Comparison of ENCODE assay signal across 1 fruit fly cellular context in the genomic region with DNA sequence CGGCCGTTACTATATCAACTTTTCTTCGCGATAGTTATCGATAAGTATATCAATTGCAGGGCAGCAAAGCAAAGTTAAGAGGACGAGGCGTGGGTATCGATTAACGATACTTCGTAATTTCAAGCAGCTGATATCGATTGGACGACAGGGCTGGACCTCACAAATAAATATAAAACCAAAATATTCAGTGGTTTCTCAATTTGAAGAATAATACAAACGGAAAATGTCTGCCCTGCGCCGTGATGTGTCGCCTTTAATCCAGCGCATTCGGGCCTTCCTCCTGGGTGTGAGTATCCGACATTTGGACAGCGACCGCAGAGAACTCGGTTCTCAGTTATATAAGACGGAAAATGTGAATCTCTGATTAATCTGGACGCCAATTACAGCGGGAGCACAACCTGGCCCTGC.
TF ChIP-seq lines count a peak whose summit lies in the region.

A gene (plus strand): TSS at position 107 of the 408 bp plus-strand sequence.

TF ChIP-seq in whole organism, embryonic, 481 proteins besides CTCF, POLR2A, EP300 and RAD21 (continued from another document and continues in another):
- TF ChIP-seq CG18599 (GFP tag; optimal IDR thresholded peaks at IDR 0.05; lab: Kevin White, UChicago) (no peak), sim (GFP tag; IDR thresholded peaks at IDR 0.05; lab: Robert Waterston, UW) (no peak), Doc2 (GFP tag; IDR thresholded peaks at IDR 0.05; lab: Robert Waterston, UW) (no peak), zfh1 (GFP tag; IDR thresholded peaks at IDR 0.05; lab: Robert Waterston, UW) (no peak), Bdp1 (GFP tag; optimal IDR thresholded peaks at IDR 0.05; lab: Kevin White, UChicago) (no peak), CG12219 (GFP tag; optimal IDR thresholded peaks at IDR 0.05; lab: Kevin White, UChicago) (no peak), tx (GFP tag; optimal IDR thresholded peaks at IDR 0.05; lab: Kevin White, UChicago) (no peak), Aef1 (GFP tag; IDR thresholded peaks at IDR 0.05; lab: Robert Waterston, UW) (no peak), tna (GFP tag; IDR thresholded peaks at IDR 0.05; lab: Robert Waterston, UW; ENCODE audit: partially characterized antibody) (peak; percentile 98), nmo (GFP tag; optimal IDR thresholded peaks at IDR 0.05; lab: Kevin White, UChicago) (peak; percentile 17), crc (GFP tag; optimal IDR thresholded peaks at IDR 0.05; lab: Kevin White, UChicago) (no peak), dan (GFP tag; IDR thresholded peaks at IDR 0.05; lab: Robert Waterston, UW) (no peak), knrl (GFP tag; IDR thresholded peaks at IDR 0.05; lab: Robert Waterston, UW; ENCODE audit: partially characterized antibody) (peak; percentile 80), wek (GFP tag; optimal IDR thresholded peaks at IDR 0.05; lab: Kevin White, UChicago) (no peak), kay (GFP tag; optimal IDR thresholded peaks at IDR 0.05; lab: Kevin White, UChicago) (no peak), otp (GFP tag; IDR thresholded peaks at IDR 0.05; lab: Robert Waterston, UW) (no peak), tup (GFP tag; optimal IDR thresholded peaks at IDR 0.05; lab: Kevin White, UChicago) (no peak), Spps (tag; optimal IDR thresholded peaks at IDR 0.05; lab: Kevin White, UChicago) (no peak), CG31441 (GFP tag; IDR thresholded peaks at IDR 0.05; lab: Robert Waterston, UW) (no peak), Tbp (GFP tag; optimal IDR thresholded peaks at IDR 0.05; lab: Kevin White, UChicago) (no peak), Lpt (GFP tag; optimal IDR thresholded peaks at IDR 0.05; lab: Kevin White, UChicago) (no peak), unc-4 (GFP tag; IDR thresholded peaks at IDR 0.05; lab: Robert Waterston, UW; ENCODE audit: partially characterized antibody) (peak; percentile 93), CG2875 (GFP tag; optimal IDR thresholded peaks at IDR 0.05; lab: Kevin White, UChicago) (no peak), Gsc (GFP tag; IDR thresholded peaks at IDR 0.05; lab: Robert Waterston, UW) (no peak), ac (GFP tag; optimal IDR thresholded peaks at IDR 0.05; lab: Kevin White, UChicago) (no peak), Blimp-1 (GFP tag; optimal IDR thresholded peaks at IDR 0.05; lab: Kevin White, UChicago) (no peak), Abd-B (GFP tag; optimal IDR thresholded peaks at IDR 0.05; lab: Kevin White, UChicago) (no peak), CG12391 (tag; optimal IDR thresholded peaks at IDR 0.05; lab: Kevin White, UChicago) (peak; percentile 0), CG6765 (GFP tag; optimal IDR thresholded peaks at IDR 0.05; lab: Kevin White, UChicago) (no peak), repo (GFP tag; optimal IDR thresholded peaks at IDR 0.05; lab: Kevin White, UChicago) (no peak), CG4707 (GFP tag; optimal IDR thresholded peaks at IDR 0.05; lab: Kevin White, UChicago) (no peak), gt (GFP tag; IDR thresholded peaks at IDR 0.05; lab: Robert Waterston, UW) (no peak), CG7963 (GFP tag; IDR thresholded peaks at IDR 0.05; lab: Robert Waterston, UW; ENCODE audit: partially characterized antibody) (peak; percentile 95), CG2116 (GFP tag; optimal IDR thresholded peaks at IDR 0.05; lab: Kevin White, UChicago) (peak; percentile 96), fru (optimal IDR thresholded peaks at IDR 0.05; lab: Kevin White, UChicago) (no peak), nom (GFP tag; optimal IDR thresholded peaks at IDR 0.05; lab: Kevin White, UChicago) (peak; percentile 35), chif (GFP tag; optimal IDR thresholded peaks at IDR 0.05; lab: Kevin White, UChicago) (no peak), chm (GFP tag; IDR thresholded peaks at IDR 0.05; lab: Robert Waterston, UW) (no peak), chinmo (GFP tag; IDR thresholded peaks at IDR 0.05; lab: Robert Waterston, UW; ENCODE audit: partially characterized antibody) (peak; percentile 96), CG7745 (tag; optimal IDR thresholded peaks at IDR 0.05; lab: Kevin White, UChicago) (no peak), sna (GFP tag; IDR thresholded peaks at IDR 0.05; lab: Robert Waterston, UW; ENCODE audit: partially characterized antibody) (peak; percentile 93), bigmax (GFP tag; optimal IDR thresholded peaks at IDR 0.05; lab: Kevin White, UChicago) (no peak), danr (GFP tag; IDR thresholded peaks at IDR 0.05; lab: Robert Waterston, UW) (no peak), pum (GFP tag; optimal IDR thresholded peaks at IDR 0.05; lab: Kevin White, UChicago) (no peak), CG31224 (GFP tag; IDR thresholded peaks at IDR 0.05; lab: Robert Waterston, UW) (no peak), ash1 (GFP tag; optimal IDR thresholded peaks at IDR 0.05; lab: Kevin White, UChicago) (no peak), sens (GFP tag; lab: Kevin White, UChicago) (peak; percentile 65), hb (GFP tag; IDR thresholded peaks at IDR 0.05; lab: Robert Waterston, UW; ENCODE audit: partially characterized antibody) (peak; percentile 96), CG6689 (GFP tag; IDR thresholded peaks at IDR 0.05; lab: Robert Waterston, UW) (no peak), CG34422 (GFP tag; IDR thresholded peaks at IDR 0.05; lab: Robert Waterston, UW) (no peak), gcm (GFP tag; optimal IDR thresholded peaks at IDR 0.05; lab: Kevin White, UChicago) (no peak), NFAT (GFP tag; IDR thresholded peaks at IDR 0.05; lab: Robert Waterston, UW) (no peak), crol (GFP tag; IDR thresholded peaks at IDR 0.05; lab: Robert Waterston, UW) (no peak), CG10321 (GFP tag; IDR thresholded peaks at IDR 0.05; lab: Robert Waterston, UW) (no peak), CG43689 (GFP tag; IDR thresholded peaks at IDR 0.05; lab: Robert Waterston, UW) (no peak), Drgx (GFP tag; IDR thresholded peaks at IDR 0.05; lab: Robert Waterston, UW) (no peak), CG9437 (GFP tag; optimal IDR thresholded peaks at IDR 0.05; lab: Kevin White, UChicago) (no peak), CG11695 (GFP tag; IDR thresholded peaks at IDR 0.05; lab: Robert Waterston, UW) (no peak), Hsf (GFP tag; optimal IDR thresholded peaks at IDR 0.05; lab: Kevin White, UChicago) (no peak), CG7556 (GFP tag; optimal IDR thresholded peaks at IDR 0.05; lab: Kevin White, UChicago) (no peak), stwl (tag; optimal IDR thresholded peaks at IDR 0.05; lab: Kevin White, UChicago) (peak; percentile 74), Side (GFP tag; optimal IDR thresholded peaks at IDR 0.05; lab: Kevin White, UChicago) (no peak), CG13775 (GFP tag; optimal IDR thresholded peaks at IDR 0.05; lab: Kevin White, UChicago) (no peak), CG10543 (GFP tag; optimal IDR thresholded peaks at IDR 0.05; lab: Kevin White, UChicago) (no peak), lab (GFP tag; optimal IDR thresholded peaks at IDR 0.05; lab: Kevin White, UChicago) (no peak), CG17385 (GFP tag; optimal IDR thresholded peaks at IDR 0.05; lab: Kevin White, UChicago) (no peak), ttk (GFP tag; IDR thresholded peaks at IDR 0.05; lab: Robert Waterston, UW) (no peak), CG12104 (GFP tag; optimal IDR thresholded peaks at IDR 0.05; lab: Kevin White, UChicago) (no peak), Lhr (GFP tag; optimal IDR thresholded peaks at IDR 0.05; lab: Kevin White, UChicago) (no peak), CG10366 (GFP tag; IDR thresholded peaks at IDR 0.05; lab: Robert Waterston, UW) (no peak), br (optimal IDR thresholded peaks at IDR 0.05; lab: Kevin White, UChicago) (no peak), Hr78 (GFP tag; optimal IDR thresholded peaks at IDR 0.05; lab: Kevin White, UChicago) (no peak), CG12299 (tag; optimal IDR thresholded peaks at IDR 0.05; lab: Kevin White, UChicago) (no peak), CoRest (tag; optimal IDR thresholded peaks at IDR 0.05; lab: Kevin White, UChicago) (peak; percentile 33), so (GFP tag; IDR thresholded peaks at IDR 0.05; lab: Robert Waterston, UW) (no peak), HLH54F (GFP tag; optimal IDR thresholded peaks at IDR 0.05; lab: Kevin White, UChicago) (peak; percentile 2), CG17186 (GFP tag; optimal IDR thresholded peaks at IDR 0.05; lab: Kevin White, UChicago) (peak; percentile 9), CG4404 (GFP tag; IDR thresholded peaks at IDR 0.05; lab: Robert Waterston, UW) (no peak), abd-A (tag; optimal IDR thresholded peaks at IDR 0.05; lab: Kevin White, UChicago) (no peak), zen (tag; optimal IDR thresholded peaks at IDR 0.05; lab: Kevin White, UChicago) (peak; percentile 10), Fer1 (GFP tag; optimal IDR thresholded peaks at IDR 0.05; lab: Kevin White, UChicago) (peak; percentile 4), CG9215 (GFP tag; IDR thresholded peaks at IDR 0.05; lab: Robert Waterston, UW) (no peak), CG17612 (GFP tag; IDR thresholded peaks at IDR 0.05; lab: Robert Waterston, UW) (no peak), CG2120 (GFP tag; optimal IDR thresholded peaks at IDR 0.05; lab: Kevin White, UChicago) (peak; percentile 25), CG3995 (GFP tag; optimal IDR thresholded peaks at IDR 0.05; lab: Kevin White, UChicago) (no peak), CG5953 (GFP tag; IDR thresholded peaks at IDR 0.05; lab: Robert Waterston, UW) (no peak), CG15696 (tag; optimal IDR thresholded peaks at IDR 0.05; lab: Kevin White, UChicago) (no peak), usp (GFP tag; optimal IDR thresholded peaks at IDR 0.05; lab: Kevin White, UChicago) (no peak), CG4820 (GFP tag; optimal IDR thresholded peaks at IDR 0.05; lab: Kevin White, UChicago) (no peak), Sry-β (GFP tag; optimal IDR thresholded peaks at IDR 0.05; lab: Kevin White, UChicago) (no peak), run (tag; optimal IDR thresholded peaks at IDR 0.05; lab: Kevin White, UChicago) (no peak), CG15011 (GFP tag; optimal IDR thresholded peaks at IDR 0.05; lab: Kevin White, UChicago) (no peak), CG12744 (GFP tag; optimal IDR thresholded peaks at IDR 0.05; lab: Kevin White, UChicago) (no peak), CG2199 (GFP tag; IDR thresholded peaks at IDR 0.05; lab: Robert Waterston, UW) (no peak), Dll (GFP tag; IDR thresholded peaks at IDR 0.05; lab: Robert Waterston, UW; ENCODE audit: partially characterized antibody) (peak; percentile 92), CG3281 (GFP tag; optimal IDR thresholded peaks at IDR 0.05; lab: Kevin White, UChicago) (no peak), cato (GFP tag; optimal IDR thresholded peaks at IDR 0.05; lab: Kevin White, UChicago; ENCODE audit: borderline replicate concordance) (no peak), CG10979 (tag; optimal IDR thresholded peaks at IDR 0.05; lab: Kevin White, UChicago) (no peak), CG6254 (GFP tag; optimal IDR thresholded peaks at IDR 0.05; lab: Kevin White, UChicago) (no peak), Meics (GFP tag; optimal IDR thresholded peaks at IDR 0.05; lab: Kevin White, UChicago) (no peak), CG12071 (GFP tag; optimal IDR thresholded peaks at IDR 0.05; lab: Kevin White, UChicago) (no peak), CG9797 (GFP tag; optimal IDR thresholded peaks at IDR 0.05; lab: Kevin White, UChicago) (no peak), Dad (GFP tag; optimal IDR thresholded peaks at IDR 0.05; lab: Kevin White, UChicago) (no peak), CG1792 (GFP tag; optimal IDR thresholded peaks at IDR 0.05; lab: Kevin White, UChicago) (no peak), CG16813 (GFP tag; IDR thresholded peaks at IDR 0.05; lab: Robert Waterston, UW; ENCODE audit: partially characterized antibody) (peak; percentile 93), CG17359 (tag; optimal IDR thresholded peaks at IDR 0.05; lab: Kevin White, UChicago) (no peak), vvl (GFP tag; IDR thresholded peaks at IDR 0.05; lab: Robert Waterston, UW) (peak; percentile 22; the same call in 1 of the 2 replicates), CG2712 (tag; optimal IDR thresholded peaks at IDR 0.05; lab: Kevin White, UChicago) (peak; percentile 26), dpn (GFP tag; optimal IDR thresholded peaks at IDR 0.05; lab: Kevin White, UChicago) (no peak), ase (GFP tag; IDR thresholded peaks at IDR 0.05; lab: Robert Waterston, UW) (no peak), CG32767 (GFP tag; IDR thresholded peaks at IDR 0.05; lab: Robert Waterston, UW) (no peak), zen2 (GFP tag; IDR thresholded peaks at IDR 0.05; lab: Robert Waterston, UW; ENCODE audit: partially characterized antibody) (peak; percentile 94), CG14050 (GFP tag; IDR thresholded peaks at IDR 0.05; lab: Robert Waterston, UW) (no peak), CG10267 (tag; optimal IDR thresholded peaks at IDR 0.05; lab: Kevin White, UChicago) (peak; percentile 14), corto (GFP tag; optimal IDR thresholded peaks at IDR 0.05; lab: Kevin White, UChicago) (no peak), Hr51 (GFP tag; optimal IDR thresholded peaks at IDR 0.05; lab: Kevin White, UChicago) (no peak), pho (GFP tag; optimal IDR thresholded peaks at IDR 0.05; lab: Kevin White, UChicago) (no peak), croc (GFP tag; conservative IDR thresholded peaks at IDR 0.05; lab: Robert Waterston, UW) (no peak), ara (GFP tag; IDR thresholded peaks at IDR 0.05; lab: Robert Waterston, UW) (no peak), gce (GFP tag; IDR thresholded peaks at IDR 0.05; lab: Robert Waterston, UW) (no peak), MTF-1 (GFP tag; optimal IDR thresholded peaks at IDR 0.05; lab: Kevin White, UChicago; ENCODE audit: borderline replicate concordance) (no peak), Mad (GFP tag; optimal IDR thresholded peaks at IDR 0.05; lab: Kevin White, UChicago) (no peak), zf30C (GFP tag; optimal IDR thresholded peaks at IDR 0.05; lab: Kevin White, UChicago) (no peak), kni (GFP tag; optimal IDR thresholded peaks at IDR 0.05; lab: Kevin White, UChicago) (no peak), CG31365 (tag; optimal IDR thresholded peaks at IDR 0.05; lab: Kevin White, UChicago) (no peak), CG33557 (GFP tag; optimal IDR thresholded peaks at IDR 0.05; lab: Kevin White, UChicago) (no peak), CG18262 (tag; optimal IDR thresholded peaks at IDR 0.05; lab: Kevin White, UChicago) (no peak), CG2678 (tag; optimal IDR thresholded peaks at IDR 0.05; lab: Kevin White, UChicago) (no peak), CrebB (tag; optimal IDR thresholded peaks at IDR 0.05; lab: Kevin White, UChicago) (no peak), Trl (optimal IDR thresholded peaks at IDR 0.05; lab: Kevin White, UChicago) (no peak), Trl (GFP tag; optimal IDR thresholded peaks at IDR 0.05; lab: Kevin White, UChicago) (no peak), ro (GFP tag; IDR thresholded peaks at IDR 0.05; lab: Robert Waterston, UW) (no peak), Rfx (GFP tag; IDR thresholded peaks at IDR 0.05; lab: Robert Waterston, UW) (peak; percentile 48; the same call in 1 of the 2 replicates), CG3847 (GFP tag; IDR thresholded peaks at IDR 0.05; lab: Robert Waterston, UW) (no peak)
